Fruit fly (Drosophila melanogaster) whole organism, embryonic: Measurements from ENCODE around the gene CG42585.
"Not testable (repeated sequence)": the region's sequence is repeated elsewhere in the genome, so short reads cannot be mapped to it uniquely, and the experiment has no call there.

Source experiments
- ATbp ChIP-seq: fragments of 200-800 bp; sonication (Bioruptor generic); optimal IDR thresholded peaks from 2 replicates; lab custom pipeline; 2017; ENCODE audit warnings: missing biosample characterization, mild to moderate bottlenecking, missing genetic modification characterization, missing genetic modification reagents
- BtbVII ChIP-seq: fragments of 200-800 bp; sonication (Bioruptor generic); optimal IDR thresholded peaks from 3 replicates; lab custom pipeline; 2017; ENCODE audit warnings: missing biosample characterization, mild to moderate bottlenecking, missing genetic modification characterization
- CG10321 ChIP-seq: fragments of 200-800 bp; sonication (Bioruptor generic); IDR thresholded peaks from 2 replicates; pipeline ENCODE4 v1.3.6; 2022; ENCODE audit warnings: missing biosample characterization, missing genetic modification characterization
- CG10462 ChIP-seq: fragments of 200-800 bp; sonication (Bioruptor generic); optimal IDR thresholded peaks from 2 replicates; lab custom pipeline; 2016; ENCODE audit warnings: missing biosample characterization, missing genetic modification characterization
- CG12236 ChIP-seq: fragments of 200-800 bp; sonication (Bioruptor generic); optimal IDR thresholded peaks from 2 replicates; lab custom pipeline; 2016; ENCODE audit warnings: missing biosample characterization, missing genetic modification characterization
- CG15073 ChIP-seq: fragments of 200-800 bp; sonication (Bioruptor generic); optimal IDR thresholded peaks from 2 replicates; lab custom pipeline; 2016; ENCODE audit warnings: missing biosample characterization, missing genetic modification characterization
- CG1647 ChIP-seq: fragments of 200-800 bp; sonication (Bioruptor generic); optimal IDR thresholded peaks from 3 replicates; lab custom pipeline; 2016; ENCODE audit warnings: missing biosample characterization, missing genetic modification characterization
- CG2712 ChIP-seq: fragments of 200-800 bp; optimal IDR thresholded peaks from 3 replicates; lab custom pipeline; 2019; ENCODE audit warnings: missing biosample characterization, mild to moderate bottlenecking, missing genetic modification characterization, moderate library complexity
- CG2875 ChIP-seq: fragments of 200-800 bp; sonication (Bioruptor generic); optimal IDR thresholded peaks from 2 replicates; lab custom pipeline; 2017; ENCODE audit warnings: missing biosample characterization, mild to moderate bottlenecking, missing genetic modification characterization, missing genetic modification reagents
- CG2889 ChIP-seq: fragments of 200-800 bp; sonication (Bioruptor generic); IDR thresholded peaks from 3 replicates; pipeline ENCODE4 v1.3.6; 2022; ENCODE audit warnings: missing biosample characterization, missing genetic modification characterization
- CG3065 ChIP-seq: fragments of 200-800 bp; sonication (Bioruptor generic); optimal IDR thresholded peaks from 2 replicates; lab custom pipeline; 2016; ENCODE audit warnings: missing biosample characterization, missing genetic modification characterization
- CG3838 ChIP-seq: fragments of 200-800 bp; sonication (Bioruptor generic); optimal IDR thresholded peaks from 3 replicates; lab custom pipeline; 2016; ENCODE audit warnings: missing biosample characterization, missing genetic modification characterization
- CG5245 ChIP-seq: fragments of 200-800 bp; sonication (Bioruptor generic); optimal IDR thresholded peaks from 3 replicates; lab custom pipeline; 2016; ENCODE audit warnings: missing biosample characterization, missing genetic modification characterization
- CG7271 ChIP-seq: fragments of 200-800 bp; sonication (Bioruptor generic); optimal IDR thresholded peaks from 2 replicates; lab custom pipeline; 2018; ENCODE audit warnings: missing biosample characterization, mild to moderate bottlenecking, missing genetic modification characterization, moderate library complexity
- CG7987 ChIP-seq: fragments of 200-800 bp; sonication (Bioruptor generic); optimal IDR thresholded peaks from 2 replicates; lab custom pipeline; 2018; ENCODE audit warnings: missing biosample characterization, mild to moderate bottlenecking, missing genetic modification characterization, moderate library complexity
- CTCF ChIP-seq: fragments of 200-800 bp; sonication (Bioruptor generic); optimal IDR thresholded peaks from 2 replicates; lab custom pipeline; 2017; ENCODE audit warnings: missing biosample characterization, mild to moderate bottlenecking, missing genetic modification characterization, moderate library complexity
- Eip74EF ChIP-seq, 2 experiments: fragments of 200-800 bp in 1 of 2; fragments of >200 bp in 1 of 2; sonication (Bioruptor generic) in 1 of 2; optimal IDR thresholded peaks; 2 replicates each; lab custom pipeline; 2017 to 2019; ENCODE audit warnings: missing biosample characterization in 2 of 2, missing genetic modification characterization in 2 of 2, mild to moderate bottlenecking in 1 of 2, moderate library complexity in 1 of 2
- Ets97D ChIP-seq: fragments of 200-800 bp; sonication (Bioruptor generic); optimal IDR thresholded peaks from 3 replicates; lab custom pipeline; 2016; ENCODE audit warnings: missing biosample characterization, missing genetic modification characterization
- Fer1 ChIP-seq: fragments of 200-800 bp; sonication (Bioruptor generic); optimal IDR thresholded peaks from 2 replicates; lab custom pipeline; 2017; ENCODE audit warnings: missing biosample characterization, mild to moderate bottlenecking, missing genetic modification characterization
- HLH3B ChIP-seq: fragments of 200-800 bp; sonication (Bioruptor generic); IDR thresholded peaks from 2 replicates; pipeline ENCODE4 v1.3.6; 2022; ENCODE audit warnings: missing biosample characterization, missing genetic modification characterization
- Kr ChIP-seq: fragments of 200-800 bp; sonication (Bioruptor generic); optimal IDR thresholded peaks from 2 replicates; lab custom pipeline; 2017; ENCODE audit warnings: missing biosample characterization, mild to moderate bottlenecking, missing genetic modification characterization
- Meics ChIP-seq: fragments of 200-800 bp; sonication (Bioruptor generic); optimal IDR thresholded peaks from 2 replicates; lab custom pipeline; 2017; ENCODE audit warnings: missing biosample characterization, mild to moderate bottlenecking, missing genetic modification characterization
- Neu2 ChIP-seq: fragments of 200-800 bp; sonication (Bioruptor generic); optimal IDR thresholded peaks from 3 replicates; lab custom pipeline; 2016; ENCODE audit warnings: missing biosample characterization, missing genetic modification characterization, borderline replicate concordance
- NfI ChIP-seq: fragments of 200-800 bp; sonication (Bioruptor generic); optimal IDR thresholded peaks from 3 replicates; lab custom pipeline; 2018; ENCODE audit warnings: missing biosample characterization, mild to moderate bottlenecking, missing genetic modification characterization, moderate library complexity
- aop ChIP-seq: fragments of 200-800 bp; sonication (Bioruptor generic); IDR thresholded peaks from 2 replicates; pipeline ENCODE4 v1.3.6; 2022; ENCODE audit warnings: missing biosample characterization, missing genetic modification characterization
- bsh ChIP-seq, 2 experiments: fragments of 200-800 bp; sonication (Bioruptor generic); optimal IDR thresholded peaks; 2 replicates each; lab custom pipeline; 2017 to 2018; ENCODE audit warnings: mild to moderate bottlenecking in 2 of 2, missing biosample characterization in 2 of 2, missing genetic modification characterization in 2 of 2, moderate library complexity in 1 of 2
- cad ChIP-seq: fragments of >200 bp; optimal IDR thresholded peaks from 2 replicates; lab custom pipeline; 2017; ENCODE audit warnings: missing biosample characterization, missing genetic modification characterization
- eve ChIP-seq, 2 experiments: fragments of >200 bp; optimal IDR thresholded peaks; 2 replicates each; lab custom pipeline; 2017; ENCODE audit warnings: missing biosample characterization in 2 of 2, missing genetic modification characterization in 2 of 2
- ftz-f1 ChIP-seq: fragments of 200-800 bp; sonication (Bioruptor generic); optimal IDR thresholded peaks from 2 replicates; lab custom pipeline; 2016; ENCODE audit warnings: missing biosample characterization, missing genetic modification characterization
- kay ChIP-seq: fragments of 200-800 bp; sonication (Bioruptor generic); optimal IDR thresholded peaks from 2 replicates; lab custom pipeline; 2016; ENCODE audit warnings: missing biosample characterization, missing genetic modification characterization
- rib ChIP-seq: fragments of 200-800 bp; sonication (Bioruptor generic); IDR thresholded peaks from 2 replicates; pipeline ENCODE4 v1.3.6; 2022; ENCODE audit warnings: missing biosample characterization, missing genetic modification characterization
- scrt ChIP-seq: fragments of 200-800 bp; sonication (Bioruptor generic); optimal IDR thresholded peaks from 2 replicates; lab custom pipeline; 2018; ENCODE audit warnings: missing biosample characterization, mild to moderate bottlenecking, missing genetic modification characterization, moderate library complexity
- slp2 ChIP-seq: fragments of 200-800 bp; sonication (Bioruptor generic); optimal IDR thresholded peaks from 2 replicates; lab custom pipeline; 2016; ENCODE audit warnings: missing biosample characterization, missing genetic modification characterization
- so ChIP-seq: fragments of 200-800 bp; sonication (Bioruptor generic); IDR thresholded peaks from 3 replicates; pipeline ENCODE4 v1.3.6; 2022; ENCODE audit warnings: missing biosample characterization, missing genetic modification characterization
- tin ChIP-seq: fragments of 200-800 bp; sonication (Bioruptor generic); optimal IDR thresholded peaks from 3 replicates; lab custom pipeline; 2016; ENCODE audit warnings: missing biosample characterization, missing genetic modification characterization
- vnd ChIP-seq: fragments of 200-800 bp; sonication (Bioruptor generic); IDR thresholded peaks from 3 replicates; pipeline ENCODE4 v1.3.6; 2022; ENCODE audit warnings: missing biosample characterization, missing genetic modification characterization; ENCODE audit not compliant: partially characterized antibody
- zen2 ChIP-seq: fragments of 200-800 bp; sonication (Bioruptor generic); IDR thresholded peaks from 3 replicates; pipeline ENCODE4 v1.3.6; 2022; ENCODE audit warnings: missing biosample characterization, missing genetic modification characterization; ENCODE audit not compliant: partially characterized antibody

Gene CG42585

dm6 chr2L:14713467-14713866 is 26.2 kb upstream of the CG42585 start, which contains the start of gene CG34165 (continued):
- no peak for TF ChIP-seq CG15073
- TF ChIP-seq eve (GFP tag; optimal IDR thresholded peaks at IDR 0.05; lab: Kevin White, UChicago), result peak in 1 of 2 experiments; percentile 17
- no peak for TF ChIP-seq CG10321 (GFP tag; lab: Robert Waterston, UW)
- TF ChIP-seq CG3065 (GFP tag; lab: Kevin White, UChicago), result no peak
- TF ChIP-seq Fer1 (GFP tag; lab: Kevin White, UChicago), result no peak
- TF ChIP-seq CG1647 (GFP tag; lab: Kevin White, UChicago), result no peak
- no peak for TF ChIP-seq CG7271 (tag; lab: Kevin White, UChicago)
- no peak for TF ChIP-seq ATbp (GFP tag; lab: Kevin White, UChicago)
- no peak for TF ChIP-seq CG2712 (tag; lab: Kevin White, UChicago)
- no peak for TF ChIP-seq CG2875
- no peak for TF ChIP-seq so (GFP tag; lab: Robert Waterston, UW)
- no peak for TF ChIP-seq CTCF
- no peak for TF ChIP-seq aop (GFP tag; lab: Robert Waterston, UW)
- TF ChIP-seq CG5245 (GFP tag; lab: Kevin White, UChicago), result no peak
- TF ChIP-seq cad, result no peak
- TF ChIP-seq vnd, result no peak

dm6 chr2L:14730077-14730476 is 9.6 kb upstream of the CG42585 start, which contains the start of gene CG42685:
TSS of gene CG42685 (minus strand) at chr2L:14730177.
- TF ChIP-seq HLH3B (GFP tag; lab: Robert Waterston, UW) (no peak), scrt (GFP tag; lab: Kevin White, UChicago) (no peak), rib (GFP tag; lab: Robert Waterston, UW) (no peak), NfI (GFP tag; lab: Kevin White, UChicago) (no peak), slp2 (GFP tag; lab: Kevin White, UChicago) (no peak), BtbVII (GFP tag; lab: Kevin White, UChicago) (no peak), Eip74EF (GFP tag; optimal IDR thresholded peaks at IDR 0.05; lab: Kevin White, UChicago) (no peak), CG3838 (GFP tag; lab: Kevin White, UChicago) (no peak), CG7987 (no peak), bsh (GFP tag; optimal IDR thresholded peaks at IDR 0.05; lab: Kevin White, UChicago) (no peak), zen2 (GFP tag; lab: Robert Waterston, UW) (no peak), CG10462 (GFP tag; lab: Kevin White, UChicago) (no peak), Neu2 (no peak), Kr (GFP tag; lab: Kevin White, UChicago) (no peak), tin (GFP tag; lab: Kevin White, UChicago) (no peak), ftz-f1 (GFP tag; lab: Kevin White, UChicago) (no peak)

dm6 chr2L:14735543-14735942 is 4.2 kb upstream of the CG42585 start, which contains the start of gene CG31835:
TSS of gene CG31835 (plus strand) at chr2L:14735843.
- not testable (repeated sequence) for TF ChIP-seq ATbp (GFP tag; lab: Kevin White, UChicago); Ets97D (GFP tag; lab: Kevin White, UChicago); CG2889 (GFP tag; lab: Robert Waterston, UW)

dm6 chr2L:14737669-14738068 is 2.0 kb upstream of the CG42585 start, which contains the start of gene CG31775:
TSS of gene CG31775 (minus strand) at chr2L:14737769.
- TF ChIP-seq kay (GFP tag; lab: Kevin White, UChicago); CG12236; Meics (GFP tag; lab: Kevin White, UChicago): not testable (repeated sequence)
